Worm (Caenorhabditis elegans) whole organism, L3 larva: ENCODE data around the gene Y54F10BM.23.

Experiments
- ama-1 ChIP-seq: fragments of 150-350 bp; optimal IDR thresholded peaks from 2 replicates; lab custom pipeline; 2018
- ceh-9 ChIP-seq: sonication (generic microtip); optimal IDR thresholded peaks from 2 replicates; lab custom pipeline; 2018; ENCODE audit warnings: missing biosample characterization, missing genetic modification characterization
- lin-39 ChIP-seq: fragments of 150-350 bp; optimal IDR thresholded peaks from 2 replicates; lab custom pipeline; 2018; ENCODE audit warnings: missing biosample characterization, missing genetic modification reagents, missing genetic modification characterization
- nhr-28 ChIP-seq: fragments of 150-350 bp; optimal IDR thresholded peaks from 2 replicates; lab custom pipeline; 2014; ENCODE audit warnings: missing biosample characterization, missing genetic modification characterization
- skn-1 ChIP-seq: fragments of 150-350 bp; optimal IDR thresholded peaks from 2 replicates; lab custom pipeline; 2014; ENCODE audit warnings: missing biosample characterization, missing genetic modification characterization
- ztf-11 ChIP-seq: fragments of 150-350 bp; optimal IDR thresholded peaks from 2 replicates; lab custom pipeline; 2014; ENCODE audit warnings: missing biosample characterization, missing genetic modification characterization

- TF ChIP-seq ceh-9 (tag; lab: Kevin White, UChicago) (no peak), skn-1 (tag; lab: Kevin White, UChicago) (no peak), lin-39 (no peak), ztf-11 (no peak), nhr-28 (tag; lab: Kevin White, UChicago) (no peak), ama-1 (no peak)
These were observed 25.5 kb upstream of the Y54F10BM.23 start, which contains the start of gene Y54F10BM.9 for ce11 chrIII:2304867-2305266.
